Worm (Caenorhabditis elegans) whole organism, L4 larva: ENCODE measurements around the gene F26G1.2.

Experiments
- F26F4.8 ChIP-seq: fragments of 200-800 bp; sonication (Bioruptor generic); conservative IDR thresholded peaks from 2 replicates; pipeline ENCODE4 v1.3.6; 2022; ENCODE audit warnings: missing genetic modification characterization, missing compliant biosample characterization
- F37D6.2 ChIP-seq: sonication (generic microtip); optimal IDR thresholded peaks from 2 replicates; lab custom pipeline; 2016; ENCODE audit warnings: mild to moderate bottlenecking, missing genetic modification characterization, missing compliant biosample characterization
- T20F7.1 ChIP-seq: fragments of 200-800 bp; sonication (Bioruptor generic); optimal IDR thresholded peaks from 2 replicates; lab custom pipeline; 2018; ENCODE audit warnings: mild to moderate bottlenecking, missing genetic modification characterization, missing compliant biosample characterization
- T26A8.4 ChIP-seq: fragments of 200-800 bp; sonication (Bioruptor generic); IDR thresholded peaks from 2 replicates; pipeline ENCODE4 v1.3.6; 2022; ENCODE audit warnings: missing genetic modification characterization, missing compliant biosample characterization
- Y48G9A.11 ChIP-seq: fragments of 200-800 bp; sonication (Bioruptor generic); IDR thresholded peaks from 2 replicates; pipeline ENCODE4 v1.3.6; 2022; ENCODE audit warnings: missing genetic modification reagents, missing genetic modification characterization, missing compliant biosample characterization
- Y75B8A.6 ChIP-seq: fragments of 200-800 bp; sonication (Bioruptor generic); IDR thresholded peaks from 2 replicates; pipeline ENCODE4 v1.3.6; 2022; ENCODE audit warnings: missing genetic modification reagents, missing genetic modification characterization, missing compliant biosample characterization
- ZK546.5 ChIP-seq, 2 experiments: sonication (generic microtip); optimal IDR thresholded peaks; 2 replicates each; lab custom pipeline; 2017; ENCODE audit warnings: missing biosample characterization in 2 of 2, missing genetic modification characterization in 2 of 2
- aha-1 ChIP-seq: fragments of 150-350 bp; peaks from one replicate; lab custom pipeline; 2014; ENCODE audit warnings: missing biosample characterization, missing genetic modification characterization
- attf-4 ChIP-seq: sonication (generic microtip); optimal IDR thresholded peaks from 3 replicates; lab custom pipeline; 2017; ENCODE audit warnings: missing biosample characterization, missing genetic modification characterization
- ceh-28 ChIP-seq: fragments of 150-350 bp; optimal IDR thresholded peaks from 2 replicates; lab custom pipeline; 2014; ENCODE audit warnings: missing biosample characterization, missing genetic modification reagents, missing genetic modification characterization
- ceh-32 ChIP-seq: sonication (generic microtip); optimal IDR thresholded peaks from 2 replicates; lab custom pipeline; 2016; ENCODE audit warnings: mild to moderate bottlenecking, missing genetic modification characterization, missing compliant biosample characterization; ENCODE audit not compliant: poor library complexity
- ceh-62 ChIP-seq: sonication (generic microtip); optimal IDR thresholded peaks from 2 replicates; lab custom pipeline; 2017; ENCODE audit warnings: missing biosample characterization, missing genetic modification characterization
- ceh-82 ChIP-seq: sonication (generic microtip); optimal IDR thresholded peaks from 2 replicates; lab custom pipeline; 2017; ENCODE audit warnings: missing biosample characterization, missing genetic modification characterization
- ces-1 ChIP-seq: fragments of 150-350 bp; sonication (generic microtip); optimal IDR thresholded peaks from 4 replicates; lab custom pipeline; 2014; ENCODE audit warnings: missing biosample characterization, missing genetic modification reagents, missing genetic modification characterization
- ctbp-1 ChIP-seq: fragments of 200-800 bp; sonication (Bioruptor generic); IDR thresholded peaks from 2 replicates; pipeline ENCODE4 v1.3.6; 2022; ENCODE audit warnings: missing genetic modification reagents, missing genetic modification characterization, missing compliant biosample characterization
- dmd-9 ChIP-seq: fragments of 200-800 bp; sonication (Bioruptor generic); IDR thresholded peaks from 2 replicates; pipeline ENCODE4 v1.3.6; 2022; ENCODE audit warnings: missing genetic modification reagents, missing genetic modification characterization, missing compliant biosample characterization
- duxl-1 ChIP-seq: sonication (generic microtip); optimal IDR thresholded peaks from 2 replicates; lab custom pipeline; 2016; ENCODE audit warnings: mild to moderate bottlenecking, missing genetic modification characterization, moderate library complexity, missing compliant biosample characterization; ENCODE audit not compliant: poor library complexity
- dve-1 ChIP-seq: sonication (generic microtip); optimal IDR thresholded peaks from 2 replicates; lab custom pipeline; 2017; ENCODE audit warnings: antibody characterized with exemption, mild to moderate bottlenecking, missing genetic modification characterization, missing compliant biosample characterization; ENCODE audit not compliant: insufficient read depth
- egl-27 ChIP-seq: sonication (generic microtip); optimal IDR thresholded peaks from 3 replicates; lab custom pipeline; 2017; ENCODE audit warnings: missing biosample characterization, missing genetic modification reagents, missing genetic modification characterization
- hlh-11 ChIP-seq: fragments of 200-800 bp; sonication (Bioruptor generic); optimal IDR thresholded peaks from 2 replicates; lab custom pipeline; 2018; ENCODE audit warnings: mild to moderate bottlenecking, missing genetic modification characterization, missing compliant biosample characterization
- lim-7 ChIP-seq: fragments of 200-800 bp; sonication (Bioruptor generic); IDR thresholded peaks from 2 replicates; pipeline ENCODE4 v1.3.6; 2022; ENCODE audit warnings: missing genetic modification characterization, missing compliant biosample characterization
- lin-29 ChIP-seq: fragments of 200-800 bp; sonication (Bioruptor generic); IDR thresholded peaks from 2 replicates; pipeline ENCODE4 v1.3.6; 2022; ENCODE audit warnings: missing genetic modification reagents, missing genetic modification characterization, missing compliant biosample characterization
- lin-39 ChIP-seq: fragments of 150-350 bp; optimal IDR thresholded peaks from 2 replicates; lab custom pipeline; 2014; ENCODE audit warnings: missing biosample characterization, missing genetic modification reagents, missing genetic modification characterization
- lir-3 ChIP-seq: sonication (generic microtip); optimal IDR thresholded peaks from 2 replicates; lab custom pipeline; 2016; ENCODE audit warnings: mild to moderate bottlenecking, missing genetic modification characterization, missing compliant biosample characterization
- mdl-1 ChIP-seq, 2 experiments: fragments of 150-350 bp in 1 of 2; sonication (generic microtip) in 1 of 2; optimal IDR thresholded peaks; 2 replicates each; lab custom pipeline; 2014 to 2017; ENCODE audit warnings: missing biosample characterization in 2 of 2, missing genetic modification characterization in 2 of 2
- mdt-29 ChIP-seq: fragments of 200-800 bp; sonication (Bioruptor generic); IDR thresholded peaks from 2 replicates; pipeline ENCODE4 v1.3.6; 2022; ENCODE audit warnings: missing genetic modification reagents, missing genetic modification characterization, missing compliant biosample characterization
- mep-1 ChIP-seq: fragments of 150-350 bp; sonication (generic microtip); optimal IDR thresholded peaks from 3 replicates; lab custom pipeline; 2014; ENCODE audit warnings: missing biosample characterization, missing genetic modification characterization
- mxl-3 ChIP-seq: fragments of 200-800 bp; sonication (Bioruptor generic); optimal IDR thresholded peaks from 2 replicates; lab custom pipeline; 2018; ENCODE audit warnings: mild to moderate bottlenecking, missing genetic modification characterization, missing compliant biosample characterization
- nhr-111 ChIP-seq: fragments of 200-800 bp; sonication (Bioruptor generic); optimal IDR thresholded peaks from 2 replicates; lab custom pipeline; 2018; ENCODE audit warnings: mild to moderate bottlenecking, missing genetic modification characterization, missing compliant biosample characterization
- nhr-237 ChIP-seq: sonication (generic microtip); optimal IDR thresholded peaks from 2 replicates; lab custom pipeline; 2017; ENCODE audit warnings: missing biosample characterization, missing genetic modification characterization
- nhr-28 ChIP-seq: fragments of 150-350 bp; optimal IDR thresholded peaks from 2 replicates; lab custom pipeline; 2014; ENCODE audit warnings: missing biosample characterization, missing genetic modification characterization
- nhr-41 ChIP-seq: fragments of 200-800 bp; sonication (Bioruptor generic); IDR thresholded peaks from 2 replicates; pipeline ENCODE4 v1.3.6; 2022; ENCODE audit warnings: missing genetic modification reagents, missing genetic modification characterization, missing compliant biosample characterization
- nhr-48 ChIP-seq: sonication (generic microtip); optimal IDR thresholded peaks from 2 replicates; lab custom pipeline; 2016; ENCODE audit warnings: mild to moderate bottlenecking, missing genetic modification characterization, missing compliant biosample characterization
- nhr-76 ChIP-seq: fragments of 150-350 bp; optimal IDR thresholded peaks from 2 replicates; lab custom pipeline; 2014; ENCODE audit warnings: missing biosample characterization, missing genetic modification characterization
- pha-4 ChIP-seq, 2 experiments: fragments of 150-350 bp in 1 of 2; fragments of 200-800 bp in 1 of 2; sonication (Bioruptor generic) in 1 of 2; IDR thresholded peaks in 1 of 2; optimal IDR thresholded peaks in 1 of 2; 2 replicates each; pipeline versions ENCODE4 v1.3.6 to Lab custom; 2014 to 2022; ENCODE audit warnings: missing genetic modification characterization in 2 of 2, missing genetic modification reagents in 2 of 2, missing biosample characterization in 1 of 2, missing compliant biosample characterization in 1 of 2
- sdz-12 ChIP-seq: fragments of 200-800 bp; sonication (Bioruptor generic); optimal IDR thresholded peaks from 2 replicates; lab custom pipeline; 2018; ENCODE audit warnings: mild to moderate bottlenecking, missing genetic modification characterization, missing compliant biosample characterization
- set-16 ChIP-seq: fragments of 200-800 bp; sonication (Bioruptor generic); IDR thresholded peaks from 2 replicates; pipeline ENCODE4 v1.3.6; 2022; ENCODE audit warnings: missing genetic modification reagents, missing genetic modification characterization, missing compliant biosample characterization
- spr-3 ChIP-seq: fragments of 200-800 bp; sonication (Bioruptor generic); optimal IDR thresholded peaks from 2 replicates; lab custom pipeline; 2018; ENCODE audit warnings: mild to moderate bottlenecking, missing genetic modification characterization, missing compliant biosample characterization
- unc-130 ChIP-seq: sonication (generic microtip); optimal IDR thresholded peaks from 2 replicates; lab custom pipeline; 2016; ENCODE audit warnings: missing genetic modification reagents, missing genetic modification characterization, missing compliant biosample characterization
- unc-62 ChIP-seq, 3 experiments: fragments of 150-350 bp in 1 of 3; sonication (generic microtip); optimal IDR thresholded peaks in 2 of 3; peaks in 1 of 3; 1 replicate in 1 of 3; 2 replicates in 2 of 3; lab custom pipeline; 2014 to 2017; ENCODE audit warnings: missing biosample characterization in 3 of 3, missing genetic modification characterization in 3 of 3, missing genetic modification reagents in 3 of 3, missing genotype in 1 of 3
- vab-7 ChIP-seq: fragments of 200-800 bp; sonication (Bioruptor generic); IDR thresholded peaks from 2 replicates; pipeline ENCODE4 v1.3.6; 2022; ENCODE audit warnings: missing genetic modification reagents, missing genetic modification characterization, missing compliant biosample characterization
- zag-1 ChIP-seq: fragments of 150-350 bp; optimal IDR thresholded peaks from 2 replicates; lab custom pipeline; 2014; ENCODE audit warnings: missing biosample characterization, missing genetic modification characterization
- zfp-3 ChIP-seq: fragments of 200-800 bp; sonication (Bioruptor generic); conservative IDR thresholded peaks from 2 replicates; pipeline ENCODE4 v1.3.6; 2022; ENCODE audit warnings: missing genetic modification reagents, missing genetic modification characterization, missing compliant biosample characterization
- zip-11 ChIP-seq: fragments of 200-800 bp; sonication (Bioruptor generic); IDR thresholded peaks from 2 replicates; pipeline ENCODE4 v1.3.6; 2022; ENCODE audit warnings: missing genetic modification characterization, missing compliant biosample characterization
- zip-2 ChIP-seq: fragments of 150-350 bp; optimal IDR thresholded peaks from 2 replicates; lab custom pipeline; 2014; ENCODE audit warnings: missing biosample characterization, missing genetic modification characterization
- ztf-11 ChIP-seq: fragments of 150-350 bp; optimal IDR thresholded peaks from 2 replicates; lab custom pipeline; 2014; ENCODE audit warnings: missing biosample characterization, missing genetic modification characterization
- ztf-7 ChIP-seq: fragments of 150-350 bp; optimal IDR thresholded peaks from 2 replicates; lab custom pipeline; 2014; ENCODE audit warnings: missing biosample characterization, missing genetic modification characterization

Gene F26G1.2

DNA sequence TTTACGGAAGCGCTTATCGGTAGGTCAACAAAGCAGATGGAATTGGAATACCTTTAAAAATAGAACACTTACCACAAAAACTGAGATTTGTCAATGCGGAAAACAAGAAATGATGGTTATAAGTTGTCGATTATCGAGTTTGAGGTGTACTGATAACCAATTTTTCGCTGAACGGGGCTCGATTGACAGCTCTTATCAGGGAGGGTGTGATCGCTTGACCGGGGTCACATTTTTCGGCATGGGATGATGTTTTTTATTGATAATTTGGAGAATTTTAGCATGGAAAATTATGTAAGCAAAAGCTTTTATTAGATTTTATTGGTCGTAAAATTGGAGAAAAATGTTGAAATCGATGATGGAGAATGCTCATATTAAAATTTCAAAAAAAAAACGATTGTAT is 7.0 kb downstream of the F26G1.2 start (continued):
- TF ChIP-seq unc-130 (GFP tag; lab: Kevin White, UChicago): no peak
- TF ChIP-seq lin-39: no peak
- 0 out of 2 replicates have a peak, but pooled peaks have one; percentile 33 for TF ChIP-seq mdt-29 (GFP tag; lab: Robert Waterston, UW)
- no peak for TF ChIP-seq duxl-1 (tag; lab: Kevin White, UChicago)
- TF ChIP-seq ceh-82: no peak
- no peak for TF ChIP-seq zfp-3 (GFP tag; lab: Robert Waterston, UW)
- TF ChIP-seq mep-1 (tag; lab: Kevin White, UChicago): no peak
- TF ChIP-seq zip-2 (tag; lab: Kevin White, UChicago): no peak
- no peak for TF ChIP-seq vab-7 (GFP tag; lab: Robert Waterston, UW)
- TF ChIP-seq ztf-7 (tag; lab: Kevin White, UChicago): no peak
- TF ChIP-seq nhr-28 (tag; lab: Kevin White, UChicago): peak; percentile 84

- TF ChIP-seq zip-11 (no peak), nhr-41 (no peak), zag-1 (tag; lab: Kevin White, UChicago) (no peak), attf-4 (no peak), nhr-237 (tag; lab: Kevin White, UChicago) (no peak)
Observed at ce11 chrII:4771282-4771681, 8.4 kb downstream of the F26G1.2 start, which contains the start of gene F26G1.5. Gene F26G1.5, minus strand, starts transcription at chrII:4771382.

ce11 chrII:4772441-4772840 is 9.6 kb downstream of the F26G1.2 start:
- peak; percentile 32 for TF ChIP-seq nhr-28 (tag; lab: Kevin White, UChicago)
- TF ChIP-seq ztf-11 (tag; lab: Kevin White, UChicago): no peak
- no peak for TF ChIP-seq F37D6.2 (tag; lab: Kevin White, UChicago)
- no peak for TF ChIP-seq F26F4.8 (GFP tag; lab: Robert Waterston, UW)
- TF ChIP-seq ztf-7 (tag; lab: Kevin White, UChicago): no peak
- no peak for TF ChIP-seq unc-62 (GFP tag; optimal IDR thresholded peaks at IDR 0.05 in 1 of 2; lab: Kevin White, UChicago)
- TF ChIP-seq unc-62 (tag; optimal IDR thresholded peaks at IDR 0.05; lab: Kevin White, UChicago): no peak
- no peak for TF ChIP-seq ceh-32
- TF ChIP-seq ctbp-1 (GFP tag; lab: Robert Waterston, UW): no peak
- TF ChIP-seq vab-7 (GFP tag; lab: Robert Waterston, UW): no peak
- TF ChIP-seq egl-27: no peak
- TF ChIP-seq T20F7.1: no peak
- TF ChIP-seq nhr-111 (GFP tag; lab: Kevin White, UChicago): no peak
- peak; percentile 33 for TF ChIP-seq hlh-11 (tag; lab: Kevin White, UChicago)
- no peak for TF ChIP-seq nhr-76 (tag; lab: Kevin White, UChicago)
- TF ChIP-seq aha-1: peak; percentile 47
- peak; percentile 23 for TF ChIP-seq nhr-48 (tag; lab: Kevin White, UChicago)
- no peak for TF ChIP-seq ceh-28 (tag; lab: Kevin White, UChicago)
- no peak for TF ChIP-seq mdl-1 (tag; optimal IDR thresholded peaks at IDR 0.05; lab: Kevin White, UChicago)
- no peak for TF ChIP-seq set-16 (GFP tag; lab: Robert Waterston, UW)
- no peak for TF ChIP-seq zip-2 (tag; lab: Kevin White, UChicago)
- TF ChIP-seq duxl-1 (tag; lab: Kevin White, UChicago): no peak
- TF ChIP-seq ceh-62: no peak
- no peak for TF ChIP-seq pha-4 (GFP tag; IDR thresholded peaks at IDR 0.05; lab: Robert Waterston, UW)
- no peak for TF ChIP-seq pha-4 (tag; optimal IDR thresholded peaks at IDR 0.05; lab: Kevin White, UChicago)
- TF ChIP-seq dve-1: peak; percentile 35
- TF ChIP-seq Y48G9A.11 (GFP tag; lab: Robert Waterston, UW): no peak
- no peak for TF ChIP-seq ZK546.5 (tag; optimal IDR thresholded peaks at IDR 0.05; lab: Kevin White, UChicago)
- no peak for TF ChIP-seq mxl-3 (GFP tag; lab: Kevin White, UChicago)
- TF ChIP-seq sdz-12 (GFP tag; lab: Kevin White, UChicago): no peak
- no peak for TF ChIP-seq zip-11
- TF ChIP-seq lim-7: no peak
- no peak for TF ChIP-seq lir-3 (tag; lab: Kevin White, UChicago)
- no peak for TF ChIP-seq T26A8.4 (GFP tag; lab: Robert Waterston, UW)
- TF ChIP-seq spr-3 (GFP tag; lab: Kevin White, UChicago): no peak
- no peak for TF ChIP-seq zag-1 (tag; lab: Kevin White, UChicago)
- no peak for TF ChIP-seq ces-1 (GFP tag; lab: Kevin White, UChicago)
- TF ChIP-seq Y75B8A.6 (GFP tag; lab: Robert Waterston, UW): no peak
- no peak for TF ChIP-seq dmd-9 (GFP tag; lab: Robert Waterston, UW)
- TF ChIP-seq lin-29 (GFP tag; lab: Robert Waterston, UW): no peak
